Fruit fly (Drosophila melanogaster): ENCODE measurements around the gene CG2150.
A peak's percentile ranks its signal among the peaks of the same experiment; 100 is the strongest.

CG2150 gene

DNA sequence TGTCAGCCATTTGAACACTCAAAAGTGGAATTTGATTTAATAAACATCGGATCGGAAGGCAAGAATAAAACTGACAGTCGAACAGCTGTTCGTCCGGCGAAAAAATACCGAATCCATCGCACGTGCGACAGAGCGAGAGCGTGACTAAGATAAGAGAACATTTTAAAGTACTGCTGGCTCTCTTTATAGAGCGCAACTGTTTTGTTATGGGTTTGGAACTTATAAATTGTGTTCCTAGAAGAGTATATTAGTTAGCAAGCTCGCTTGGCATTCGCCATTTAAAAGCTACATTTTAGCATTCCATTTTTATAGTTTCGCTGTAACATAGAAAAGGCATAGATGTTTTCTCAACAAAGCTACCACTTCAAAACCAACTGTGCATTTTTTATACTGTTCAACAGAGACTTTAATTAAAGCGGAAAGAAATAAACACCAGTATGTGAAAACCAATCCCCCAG is 45.5 kb upstream of the CG2150 start, which contains the start of gene Rift (continued):
- TF ChIP-seq cwo (GFP tag; optimal IDR thresholded peaks at IDR 0.05) (peak; percentile 99), HLHmδ (GFP tag; optimal IDR thresholded peaks at IDR 0.05) (no peak), HLH54F (GFP tag; optimal IDR thresholded peaks at IDR 0.05) (peak; percentile 7), D19A (tag; optimal IDR thresholded peaks at IDR 0.05) (peak; percentile 48), Nf-YC (tag; optimal IDR thresholded peaks at IDR 0.05) (peak; percentile 26), CG17359 (tag; optimal IDR thresholded peaks at IDR 0.05) (peak; percentile 53), CG12299 (tag; optimal IDR thresholded peaks at IDR 0.05) (peak; percentile 40), nau (GFP tag; optimal IDR thresholded peaks at IDR 0.05) (peak; percentile 21), YL-1 (GFP tag; optimal IDR thresholded peaks at IDR 0.05) (peak; percentile 69), Oaz (GFP tag; IDR thresholded peaks at IDR 0.05) (0 out of 2 replicates have a peak, but pooled peaks have one; percentile 20), Rfx (GFP tag; IDR thresholded peaks at IDR 0.05) (peak; percentile 76), Fer1 (GFP tag; optimal IDR thresholded peaks at IDR 0.05) (peak; percentile 64), al (GFP tag; IDR thresholded peaks at IDR 0.05) (0 out of 2 replicates have a peak, but pooled peaks have one; percentile 12), lab (GFP tag; optimal IDR thresholded peaks at IDR 0.05) (peak; percentile 70), CG1233 (GFP tag; optimal IDR thresholded peaks at IDR 0.05) (peak; percentile 53), rib (GFP tag; IDR thresholded peaks at IDR 0.05) (no peak), CG10979 (tag; optimal IDR thresholded peaks at IDR 0.05) (peak; percentile 22), CG7556 (GFP tag; optimal IDR thresholded peaks at IDR 0.05) (peak; percentile 37), Mrtf (GFP tag; IDR thresholded peaks at IDR 0.05) (no peak), Asciz (GFP tag; optimal IDR thresholded peaks at IDR 0.05) (peak; percentile 41), gsb-n (tag; optimal IDR thresholded peaks at IDR 0.05) (peak; percentile 1), CG32532 (GFP tag; IDR thresholded peaks at IDR 0.05) (peak; percentile 75), CG30403 (GFP tag; optimal IDR thresholded peaks at IDR 0.05) (peak; percentile 30), tna (GFP tag; IDR thresholded peaks at IDR 0.05; ENCODE audit: partially characterized antibody) (no peak), CG11504 (tag; optimal IDR thresholded peaks at IDR 0.05) (peak; percentile 23), sqz (GFP tag; optimal IDR thresholded peaks at IDR 0.05) (no peak), dm (GFP tag; optimal IDR thresholded peaks at IDR 0.05) (peak; percentile 28), CG31224 (GFP tag; IDR thresholded peaks at IDR 0.05) (no peak), CG31365 (tag; optimal IDR thresholded peaks at IDR 0.05) (no peak), CG15269 (tag; optimal IDR thresholded peaks at IDR 0.05) (peak; percentile 59), dysf (GFP tag; IDR thresholded peaks at IDR 0.05) (peak; percentile 46; the same call in 1 of the 3 replicates), CG2712 (tag; optimal IDR thresholded peaks at IDR 0.05) (peak; percentile 65), CG14441 (GFP tag; IDR thresholded peaks at IDR 0.05) (peak; percentile 30; the same call in 1 of the 2 replicates), lilli (GFP tag; optimal IDR thresholded peaks at IDR 0.05) (peak; percentile 19), sim (GFP tag; IDR thresholded peaks at IDR 0.05) (no peak), Hmr (GFP tag; optimal IDR thresholded peaks at IDR 0.05) (peak; percentile 38), kay (GFP tag; optimal IDR thresholded peaks at IDR 0.05) (no peak), C15 (GFP tag; IDR thresholded peaks at IDR 0.05) (no peak), disco-r (GFP tag; optimal IDR thresholded peaks at IDR 0.05) (no peak), zfh2 (GFP tag; optimal IDR thresholded peaks at IDR 0.05) (peak; percentile 18), chinmo (GFP tag; IDR thresholded peaks at IDR 0.05; ENCODE audit: partially characterized antibody) (peak; percentile 60; the same call in 1 of the 4 replicates), trh (GFP tag; optimal IDR thresholded peaks at IDR 0.05) (no peak), Eip74EF (GFP tag; optimal IDR thresholded peaks at IDR 0.05) (peak in 1 of 2 experiments; percentile 1), Ada2b (GFP tag; IDR thresholded peaks at IDR 0.05) (peak; percentile 37; the same call in 1 of the 2 replicates), CG14965 (GFP tag; optimal IDR thresholded peaks at IDR 0.05; ENCODE audit: borderline replicate concordance) (no peak), crol (GFP tag; IDR thresholded peaks at IDR 0.05) (no peak), lmd (GFP tag; IDR thresholded peaks at IDR 0.05) (peak; percentile 36; the same call in 1 of the 2 replicates), shn (GFP tag; optimal IDR thresholded peaks at IDR 0.05) (peak; percentile 15), ewg (GFP tag; optimal IDR thresholded peaks at IDR 0.05) (peak; percentile 13), nmo (GFP tag; optimal IDR thresholded peaks at IDR 0.05) (peak; percentile 28)

Measured in whole organism, embryonic.